Fruit fly (Drosophila melanogaster): ENCODE results near the gene Sgs8.

Gene Sgs8

DNA sequence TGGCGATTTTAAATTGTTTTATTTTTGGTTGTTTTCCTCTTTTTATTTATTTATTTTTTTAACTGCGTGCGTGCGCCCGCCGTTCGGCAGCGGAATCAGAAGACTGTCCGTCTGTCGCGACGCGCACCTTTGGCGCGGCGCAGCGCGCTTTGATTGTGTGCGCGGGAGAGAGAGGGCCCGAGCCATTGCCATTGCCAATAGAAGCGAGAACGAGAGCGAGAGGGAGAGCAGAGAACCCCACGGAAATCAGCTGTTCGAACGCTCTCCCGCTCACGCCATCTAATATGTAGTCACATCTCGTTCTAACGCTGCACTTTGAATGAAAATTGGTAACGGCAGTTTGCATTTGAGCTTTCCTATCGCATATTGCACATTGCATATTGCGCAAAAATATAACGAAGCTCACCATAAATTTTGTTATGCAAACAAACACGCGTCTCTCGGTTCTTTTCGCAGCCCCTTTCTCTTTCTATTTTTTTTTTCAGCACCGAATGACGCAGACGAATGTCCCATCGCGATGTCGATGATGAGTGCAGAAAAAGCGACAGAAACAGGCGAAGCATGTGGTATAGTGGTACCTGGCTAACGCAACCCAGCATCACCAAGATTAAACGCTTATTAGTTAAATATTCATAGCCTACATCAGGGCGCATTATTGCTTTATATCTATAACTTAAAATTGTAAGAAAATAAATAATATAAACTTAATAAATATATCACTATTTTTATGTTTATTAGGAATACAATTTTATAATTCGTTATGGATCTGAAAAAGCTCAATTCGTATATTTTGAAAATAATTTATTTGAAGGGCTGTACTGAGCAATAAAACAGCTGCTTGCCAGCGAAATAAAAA, 25.4 kb upstream of the Sgs8 start (continued):
- TF ChIP-seq CG12942 (GFP tag; optimal IDR thresholded peaks at IDR 0.05) (no peak), Lpt (GFP tag; optimal IDR thresholded peaks at IDR 0.05) (no peak), CG18764 (GFP tag; optimal IDR thresholded peaks at IDR 0.05) (no peak), Fer2 (tag; optimal IDR thresholded peaks at IDR 0.05) (no peak), Opbp (GFP tag; IDR thresholded peaks at IDR 0.05; ENCODE audit: partially characterized antibody) (0 out of 3 replicates have a peak, but pooled peaks have one; percentile 23), cas (GFP tag; IDR thresholded peaks at IDR 0.05) (no peak), Scr (GFP tag; IDR thresholded peaks at IDR 0.05; ENCODE audit: partially characterized antibody) (no peak), CG12744 (GFP tag; optimal IDR thresholded peaks at IDR 0.05) (no peak), CG9609 (GFP tag; optimal IDR thresholded peaks at IDR 0.05) (no peak), cato (GFP tag; optimal IDR thresholded peaks at IDR 0.05; ENCODE audit: borderline replicate concordance) (no peak), CG10654 (GFP tag; optimal IDR thresholded peaks at IDR 0.05) (no peak), nmo (GFP tag; optimal IDR thresholded peaks at IDR 0.05) (peak; percentile 17), CG3407 (GFP tag; optimal IDR thresholded peaks at IDR 0.05) (no peak), CG12236 (GFP tag; optimal IDR thresholded peaks at IDR 0.05) (no peak), CG33213 (GFP tag; optimal IDR thresholded peaks at IDR 0.05) (no peak), corto (GFP tag; optimal IDR thresholded peaks at IDR 0.05) (no peak), phol (tag; optimal IDR thresholded peaks at IDR 0.05) (peak; percentile 8), hkb (optimal IDR thresholded peaks at IDR 0.05) (no peak), hkb (GFP tag; IDR thresholded peaks at IDR 0.05) (peak; percentile 10; the same call in 1 of the 2 replicates), Optix (GFP tag; IDR thresholded peaks at IDR 0.05) (no peak), CG1233 (GFP tag; optimal IDR thresholded peaks at IDR 0.05) (peak; percentile 2), Rfx (GFP tag; IDR thresholded peaks at IDR 0.05) (peak; percentile 51; the same call in 1 of the 2 replicates), sna (GFP tag; IDR thresholded peaks at IDR 0.05; ENCODE audit: partially characterized antibody) (no peak), peb (GFP tag; IDR thresholded peaks at IDR 0.05) (no peak), CG17829 (tag; optimal IDR thresholded peaks at IDR 0.05) (peak; percentile 3), Mes4 (GFP tag; optimal IDR thresholded peaks at IDR 0.05) (no peak), GATAe (GFP tag; conservative IDR thresholded peaks at IDR 0.05) (no peak), Sox100B (GFP tag; optimal IDR thresholded peaks at IDR 0.05) (no peak), nerfin-2 (GFP tag; IDR thresholded peaks at IDR 0.05; ENCODE audit: partially characterized antibody) (no peak), Fer3 (tag; optimal IDR thresholded peaks at IDR 0.05) (no peak), CG10959 (GFP tag; IDR thresholded peaks at IDR 0.05) (no peak), Sry-δ (GFP tag; optimal IDR thresholded peaks at IDR 0.05) (no peak), lmd (GFP tag; IDR thresholded peaks at IDR 0.05) (peak; percentile 48; the same call in 1 of the 2 replicates), tin (GFP tag; optimal IDR thresholded peaks at IDR 0.05) (no peak), Spps (tag; optimal IDR thresholded peaks at IDR 0.05) (no peak), hb (GFP tag; IDR thresholded peaks at IDR 0.05; ENCODE audit: partially characterized antibody) (no peak), D19A (tag; optimal IDR thresholded peaks at IDR 0.05) (no peak), vfl (GFP tag; optimal IDR thresholded peaks at IDR 0.05) (no peak), CG12659 (GFP tag; optimal IDR thresholded peaks at IDR 0.05) (peak; percentile 22), CG14710 (tag; optimal IDR thresholded peaks at IDR 0.05) (no peak), CG6683 (GFP tag; optimal IDR thresholded peaks at IDR 0.05) (no peak), lov (optimal IDR thresholded peaks at IDR 0.05) (no peak), lov (GFP tag; IDR thresholded peaks at IDR 0.05) (no peak), Xrp1 (GFP tag; IDR thresholded peaks at IDR 0.05) (no peak), pan (optimal IDR thresholded peaks at IDR 0.05) (no peak), pan (GFP tag; optimal IDR thresholded peaks at IDR 0.05 in 1 of 2, IDR thresholded peaks at IDR 0.05 in 1 of 2) (peak in 1 of 2 experiments; percentile 33), D19B (GFP tag; optimal IDR thresholded peaks at IDR 0.05) (no peak), stwl (tag; optimal IDR thresholded peaks at IDR 0.05) (peak; percentile 7), CG11085 (GFP tag; IDR thresholded peaks at IDR 0.05) (no peak), klu (GFP tag; IDR thresholded peaks at IDR 0.05) (no peak)
